Worm (Caenorhabditis elegans) whole organism, early embryonic: Measurements from ENCODE around the gene cysl-2.

Experiments
- B0310.2 ChIP-seq: sonication (generic microtip); optimal IDR thresholded peaks from 2 replicates; lab custom pipeline; 2016; ENCODE audit warnings: mild to moderate bottlenecking, missing genetic modification characterization, missing compliant biosample characterization
- F13C5.2 ChIP-seq: sonication (generic microtip); optimal IDR thresholded peaks from 2 replicates; lab custom pipeline; 2017; ENCODE audit warnings: mild to moderate bottlenecking, missing genetic modification characterization, inconsistent platforms, missing compliant biosample characterization
- ama-1 ChIP-seq: fragments of 150-350 bp; optimal IDR thresholded peaks from 2 replicates; lab custom pipeline; 2014
- ceh-13 ChIP-seq: fragments of 200-800 bp; sonication (Bioruptor generic); optimal IDR thresholded peaks from 2 replicates; lab custom pipeline; 2018; ENCODE audit warnings: mild to moderate bottlenecking, missing genetic modification characterization, missing compliant biosample characterization
- flt-1 ChIP-seq: fragments of 200-800 bp; sonication (Bioruptor generic); IDR thresholded peaks from 2 replicates; pipeline ENCODE4 v1.3.6; 2022; ENCODE audit warnings: missing genetic modification characterization, missing compliant biosample characterization
- hmbx-1 ChIP-seq: sonication (generic microtip); optimal IDR thresholded peaks from 2 replicates; lab custom pipeline; 2016; ENCODE audit warnings: mild to moderate bottlenecking, missing genetic modification characterization, missing compliant biosample characterization
- hmg-4 ChIP-seq: fragments of 200-800 bp; sonication (Bioruptor generic); optimal IDR thresholded peaks from 2 replicates; lab custom pipeline; 2018; ENCODE audit warnings: mild to moderate bottlenecking, missing genetic modification characterization, missing compliant biosample characterization
- hnd-1 ChIP-seq: sonication (generic microtip); optimal IDR thresholded peaks from 2 replicates; lab custom pipeline; 2016; ENCODE audit warnings: missing genetic modification characterization, missing compliant biosample characterization
- pes-1 ChIP-seq: fragments of 200-800 bp; sonication (Bioruptor generic); IDR thresholded peaks from 2 replicates; pipeline ENCODE4 v1.3.6; 2022; ENCODE audit warnings: missing genetic modification reagents, missing genetic modification characterization, missing compliant biosample characterization
- scrt-1 ChIP-seq: fragments of 200-800 bp; sonication (Bioruptor generic); IDR thresholded peaks from 2 replicates; pipeline ENCODE4 v1.3.6; 2022; ENCODE audit warnings: missing genetic modification characterization, missing compliant biosample characterization
- tbx-11 ChIP-seq: fragments of 200-800 bp; sonication (Bioruptor generic); IDR thresholded peaks from 2 replicates; pipeline ENCODE4 v1.3.6; 2022; ENCODE audit warnings: missing genetic modification characterization, missing compliant biosample characterization

- TF ChIP-seq ama-1 (lab: Kevin White, UChicago) = no peak
- TF ChIP-seq ceh-13 = no peak
- TF ChIP-seq hmg-4 (GFP tag; lab: Kevin White, UChicago) = no peak
- no peak for TF ChIP-seq tbx-11 (GFP tag; lab: Robert Waterston, UW)
- TF ChIP-seq hnd-1 (tag; lab: Kevin White, UChicago) = no peak
- no peak for TF ChIP-seq hmbx-1
- no peak for TF ChIP-seq B0310.2
- TF ChIP-seq F13C5.2 (tag; lab: Kevin White, UChicago) = no peak
- TF ChIP-seq scrt-1 = no peak
- no peak for TF ChIP-seq pes-1
- no peak for TF ChIP-seq flt-1
These were observed 16.9 kb upstream of the cysl-2 start, which contains the start of gene K10H10.13 for ce11 chrII:14511189-14511588.
